Worm (Caenorhabditis elegans) whole organism, L3 larva: ENCODE measurements around the gene C14B4.2.

Experiments
- R02D3.7 ChIP-seq: fragments of 150-350 bp; optimal IDR thresholded peaks from 2 replicates; lab custom pipeline; 2014; ENCODE audit warnings: missing biosample characterization, missing genetic modification characterization
- aly-2 ChIP-seq: fragments of 150-350 bp; optimal IDR thresholded peaks from 2 replicates; lab custom pipeline; 2014; ENCODE audit warnings: missing biosample characterization, missing genetic modification characterization
- ama-1 ChIP-seq: fragments of 150-350 bp; optimal IDR thresholded peaks from 2 replicates; lab custom pipeline; 2018
- ceh-9 ChIP-seq: sonication (generic microtip); optimal IDR thresholded peaks from 2 replicates; lab custom pipeline; 2018; ENCODE audit warnings: missing biosample characterization, missing genetic modification characterization
- egl-27 ChIP-seq: sonication (generic microtip); optimal IDR thresholded peaks from 4 replicates; lab custom pipeline; 2017; ENCODE audit warnings: missing biosample characterization, missing genetic modification reagents, missing genetic modification characterization
- elt-3 ChIP-seq, 3 experiments: fragments of 150-350 bp in 1 of 3; sonication (generic microtip) in 2 of 3; optimal IDR thresholded peaks; 2 replicates in 2 of 3; 4 replicates in 1 of 3; lab custom pipeline; 2014 to 2017; ENCODE audit warnings: missing biosample characterization in 3 of 3, missing genetic modification characterization in 3 of 3
- eor-1 ChIP-seq, 2 experiments: fragments of 150-350 bp; optimal IDR thresholded peaks; 2 replicates each; lab custom pipeline; 2014 to 2018; ENCODE audit warnings: missing biosample characterization in 2 of 2, missing genetic modification characterization in 2 of 2
- fos-1 ChIP-seq: fragments of 150-350 bp; optimal IDR thresholded peaks from 2 replicates; lab custom pipeline; 2014; ENCODE audit warnings: missing biosample characterization, missing genetic modification characterization
- nhr-76 ChIP-seq: fragments of 150-350 bp; sonication (generic microtip); optimal IDR thresholded peaks from 5 replicates; lab custom pipeline; 2014; ENCODE audit warnings: missing biosample characterization, missing genetic modification characterization
- ztf-11 ChIP-seq: fragments of 150-350 bp; optimal IDR thresholded peaks from 2 replicates; lab custom pipeline; 2014; ENCODE audit warnings: missing biosample characterization, missing genetic modification characterization

- TF ChIP-seq R02D3.7 (tag; lab: Kevin White, UChicago) (no peak), aly-2 (tag; lab: Kevin White, UChicago) (no peak), fos-1 (no peak), egl-27 (tag; lab: Kevin White, UChicago) (no peak), ama-1 (no peak), elt-3 (tag; optimal IDR thresholded peaks at IDR 0.05; lab: Kevin White, UChicago) (no peak), ztf-11 (tag; lab: Kevin White, UChicago) (no peak), nhr-76 (tag; lab: Kevin White, UChicago) (no peak), eor-1 (tag; optimal IDR thresholded peaks at IDR 0.05; lab: Kevin White, UChicago) (no peak), ceh-9 (tag; lab: Kevin White, UChicago) (no peak)
Measured at ce11 chrV:19405276-19405815, 42.9 kb upstream of the C14B4.2 start, which contains the start of the genes C25F9.6 and C25F9.10.
